Worm (Caenorhabditis elegans): ENCODE results near the gene F17C11.11.

Gene F17C11.11

ce11 chrV:10915922-10916321, 22.7 kb downstream of the F17C11.11 start:
- TF ChIP-seq nhr-90 (tag; optimal IDR thresholded peaks at IDR 0.05) (no peak), repo-1 (tag; optimal IDR thresholded peaks at IDR 0.05) (no peak), zfh-2 (GFP tag; conservative IDR thresholded peaks at IDR 0.05) (no peak), pbrm-1 (GFP tag; IDR thresholded peaks at IDR 0.05) (no peak), egrh-3 (GFP tag; IDR thresholded peaks at IDR 0.05) (no peak), ceh-40 (GFP tag; IDR thresholded peaks at IDR 0.05) (no peak), unc-130 (GFP tag; optimal IDR thresholded peaks at IDR 0.05) (no peak), bed-1 (GFP tag; IDR thresholded peaks at IDR 0.05) (no peak), sptf-2 (GFP tag; optimal IDR thresholded peaks at IDR 0.05) (no peak), hlh-26 (GFP tag; conservative IDR thresholded peaks at IDR 0.05) (no peak), F22D6.2 (tag; optimal IDR thresholded peaks at IDR 0.05) (no peak), ceh-91 (GFP tag; IDR thresholded peaks at IDR 0.05) (no peak), ceh-58 (GFP tag; IDR thresholded peaks at IDR 0.05) (no peak), let-607 (tag; optimal IDR thresholded peaks at IDR 0.05) (no peak), lir-1 (GFP tag; conservative IDR thresholded peaks at IDR 0.05) (no peak), sdz-38 (tag; optimal IDR thresholded peaks at IDR 0.05) (no peak), madf-10 (tag; optimal IDR thresholded peaks at IDR 0.05) (no peak), athp-1 (tag; optimal IDR thresholded peaks at IDR 0.05) (no peak)

ce11 chrV:10909959-10910358, 28.7 kb downstream of the F17C11.11 start:
- TF ChIP-seq let-607 (tag; optimal IDR thresholded peaks at IDR 0.05) (no peak), hlh-26 (GFP tag; conservative IDR thresholded peaks at IDR 0.05) (no peak), lin-40 (tag; optimal IDR thresholded peaks at IDR 0.05) (no peak), zim-3 (tag; optimal IDR thresholded peaks at IDR 0.05) (no peak), aptf-3 (GFP tag; IDR thresholded peaks at IDR 0.05) (no peak), hmg-20 (GFP tag; IDR thresholded peaks at IDR 0.05) (no peak), K11D2.4 (GFP tag; IDR thresholded peaks at IDR 0.05) (no peak), tbx-9 (tag; optimal IDR thresholded peaks at IDR 0.05; ENCODE audit: borderline replicate concordance) (no peak), D2030.7 (GFP tag; IDR thresholded peaks at IDR 0.05) (no peak), die-1 (tag; optimal IDR thresholded peaks at IDR 0.05) (no peak), ztf-26 (tag; optimal IDR thresholded peaks at IDR 0.05) (no peak), ceh-27 (GFP tag; optimal IDR thresholded peaks at IDR 0.05) (no peak), ztf-6 (GFP tag; IDR thresholded peaks at IDR 0.05) (no peak), ztf-22 (GFP tag; optimal IDR thresholded peaks at IDR 0.05) (no peak), ama-1 (optimal IDR thresholded peaks at IDR 0.05) (no peak), ama-1 (GFP tag; optimal IDR thresholded peaks at IDR 0.05) (no peak)

ce11 chrV:10909071-10909470, 29.5 kb downstream of the F17C11.11 start, which contains the start of gene zzz-1:
zzz-1 (minus strand) TSS chrV:10909171.
- no peak for TF ChIP-seq zim-3 (tag; optimal IDR thresholded peaks at IDR 0.05)
- no peak for TF ChIP-seq K11D2.4 (GFP tag; IDR thresholded peaks at IDR 0.05)
- no peak for TF ChIP-seq mcd-1 (GFP tag; IDR thresholded peaks at IDR 0.05)

ce11 chrV:10904795-10905194, 33.8 kb downstream of the F17C11.11 start:
- no peak for TF ChIP-seq K11D2.4 (GFP tag; IDR thresholded peaks at IDR 0.05)
- TF ChIP-seq F37B4.10 (GFP tag; IDR thresholded peaks at IDR 0.05): no peak
- TF ChIP-seq attf-5 (GFP tag; optimal IDR thresholded peaks at IDR 0.05): no peak
- no peak for TF ChIP-seq tbx-9 (tag; optimal IDR thresholded peaks at IDR 0.05; ENCODE audit: borderline replicate concordance)
- TF ChIP-seq nfyb-1 (GFP tag; IDR thresholded peaks at IDR 0.05): no peak
- no peak for TF ChIP-seq F57A8.1 (GFP tag; optimal IDR thresholded peaks at IDR 0.05)
- no peak for TF ChIP-seq ceh-58 (GFP tag; IDR thresholded peaks at IDR 0.05)
- no peak for TF ChIP-seq lsy-27 (tag; optimal IDR thresholded peaks at IDR 0.05; ENCODE audit: borderline replicate concordance, insufficient read depth)
- no peak for TF ChIP-seq B0035.1 (tag; optimal IDR thresholded peaks at IDR 0.05)
- no peak for TF ChIP-seq hmg-20 (GFP tag; IDR thresholded peaks at IDR 0.05)

All from whole organism, young adult.